Worm (Caenorhabditis elegans) whole organism, young adult: Measurements from ENCODE around the gene C56C10.9.

Source experiments
- B0019.2 ChIP-seq: fragments of 200-800 bp; sonication (Bioruptor generic); conservative IDR thresholded peaks from 2 replicates; pipeline ENCODE4 v1.3.6; 2022; ENCODE audit warnings: missing genetic modification reagents, missing genetic modification characterization, missing compliant biosample characterization
- B0035.1 ChIP-seq: sonication (generic microtip); optimal IDR thresholded peaks from 2 replicates; lab custom pipeline; 2016; ENCODE audit warnings: missing genetic modification characterization, mild to moderate bottlenecking, missing compliant biosample characterization, missing genotype, missing genetic modification reagents
- C06A6.2 ChIP-seq: fragments of 200-800 bp; sonication (Bioruptor generic); conservative IDR thresholded peaks from 2 replicates; pipeline ENCODE4 v1.3.6; 2022; ENCODE audit warnings: missing genetic modification characterization, missing compliant biosample characterization
- D2030.7 ChIP-seq: fragments of 200-800 bp; sonication (Bioruptor generic); IDR thresholded peaks from 2 replicates; pipeline ENCODE4 v1.3.6; 2022; ENCODE audit warnings: missing genetic modification reagents, missing genetic modification characterization, missing compliant biosample characterization
- F10E7.11 ChIP-seq: sonication (generic microtip); optimal IDR thresholded peaks from 2 replicates; lab custom pipeline; 2017; ENCODE audit warnings: mild to moderate bottlenecking, missing genetic modification characterization, moderate library complexity, missing compliant biosample characterization
- F57A8.1 ChIP-seq: fragments of 200-800 bp; sonication (Bioruptor generic); optimal IDR thresholded peaks from 2 replicates; lab custom pipeline; 2018; ENCODE audit warnings: mild to moderate bottlenecking, missing genetic modification characterization, moderate library complexity, missing compliant biosample characterization
- F57C9.4 ChIP-seq: sonication (generic microtip); optimal IDR thresholded peaks from 2 replicates; lab custom pipeline; 2017; ENCODE audit warnings: mild to moderate bottlenecking, missing genetic modification characterization, missing compliant biosample characterization
- K11D2.4 ChIP-seq: fragments of 200-800 bp; sonication (Bioruptor generic); IDR thresholded peaks from 2 replicates; pipeline ENCODE4 v1.3.6; 2022; ENCODE audit warnings: missing genetic modification reagents, missing genetic modification characterization, missing compliant biosample characterization
- K12H6.12 ChIP-seq: fragments of 200-800 bp; sonication (Bioruptor generic); optimal IDR thresholded peaks from 2 replicates; lab custom pipeline; 2018; ENCODE audit warnings: mild to moderate bottlenecking, missing genetic modification characterization, missing compliant biosample characterization
- T26A5.8 ChIP-seq: sonication (generic microtip); optimal IDR thresholded peaks from 2 replicates; lab custom pipeline; 2016; ENCODE audit warnings: missing genetic modification characterization, missing compliant biosample characterization
- ZK185.1 ChIP-seq: sonication (generic microtip); optimal IDR thresholded peaks from 2 replicates; lab custom pipeline; 2016; ENCODE audit warnings: mild to moderate bottlenecking, missing genetic modification characterization, missing compliant biosample characterization; ENCODE audit not compliant: poor library complexity, severe bottlenecking
- aptf-3 ChIP-seq: fragments of 200-800 bp; sonication (Bioruptor generic); IDR thresholded peaks from 2 replicates; pipeline ENCODE4 v1.3.6; 2022; ENCODE audit warnings: missing genetic modification characterization, missing compliant biosample characterization
- athp-1 ChIP-seq: sonication (generic microtip); optimal IDR thresholded peaks from 2 replicates; lab custom pipeline; 2017; ENCODE audit warnings: mild to moderate bottlenecking, missing genetic modification characterization, missing compliant biosample characterization
- bed-2 ChIP-seq: fragments of 200-800 bp; sonication (Bioruptor generic); IDR thresholded peaks from 2 replicates; pipeline ENCODE4 v1.3.6; 2022; ENCODE audit warnings: missing genetic modification reagents, missing genetic modification characterization, missing compliant biosample characterization
- cebp-1 ChIP-seq, 2 experiments: fragments of 200-800 bp in 1 of 2; sonication (Bioruptor generic) in 1 of 2; sonication (generic microtip) in 1 of 2; IDR thresholded peaks in 1 of 2; optimal IDR thresholded peaks in 1 of 2; 2 replicates each; pipeline versions ENCODE4 v1.3.6 to Lab custom; 2017 to 2022; ENCODE audit warnings: missing compliant biosample characterization in 2 of 2, missing genetic modification characterization in 2 of 2, mild to moderate bottlenecking in 1 of 2, missing genetic modification reagents in 1 of 2, moderate library complexity in 1 of 2
- die-1 ChIP-seq: sonication (generic microtip); optimal IDR thresholded peaks from 2 replicates; lab custom pipeline; 2016; ENCODE audit warnings: missing genotype, mild to moderate bottlenecking, missing genetic modification characterization, missing compliant biosample characterization
- dpl-1 ChIP-seq: fragments of 150-350 bp; optimal IDR thresholded peaks from 2 replicates; lab custom pipeline; 2014; ENCODE audit warnings: missing biosample characterization, missing genetic modification reagents, missing genetic modification characterization
- egl-18 ChIP-seq: fragments of 200-800 bp; sonication (Bioruptor generic); IDR thresholded peaks from 2 replicates; pipeline ENCODE4 v1.3.6; 2022; ENCODE audit warnings: missing genetic modification reagents, missing genetic modification characterization, missing compliant biosample characterization
- ets-4 ChIP-seq: fragments of 200-800 bp; sonication (Bioruptor generic); optimal IDR thresholded peaks from 2 replicates; lab custom pipeline; 2018; ENCODE audit warnings: mild to moderate bottlenecking, missing genetic modification characterization, missing compliant biosample characterization
- hmg-1.2 ChIP-seq: fragments of 200-800 bp; sonication (Bioruptor generic); IDR thresholded peaks from 2 replicates; pipeline ENCODE4 v1.3.6; 2022; ENCODE audit warnings: missing genetic modification reagents, missing genetic modification characterization, missing compliant biosample characterization
- lin-26 ChIP-seq: fragments of 200-800 bp; sonication (Bioruptor generic); IDR thresholded peaks from 2 replicates; pipeline ENCODE4 v1.3.6; 2022; ENCODE audit warnings: missing genetic modification reagents, missing genetic modification characterization, missing compliant biosample characterization
- lin-40 ChIP-seq: sonication (generic microtip); optimal IDR thresholded peaks from 2 replicates; lab custom pipeline; 2016; ENCODE audit warnings: missing genetic modification characterization, mild to moderate bottlenecking, missing compliant biosample characterization, missing genotype, missing genetic modification reagents
- madf-8 ChIP-seq: fragments of 200-800 bp; sonication (Bioruptor generic); conservative IDR thresholded peaks from 2 replicates; pipeline ENCODE4 v1.3.6; 2022; ENCODE audit warnings: missing genetic modification reagents, missing genetic modification characterization, missing compliant biosample characterization
- nfya-2 ChIP-seq: fragments of 200-800 bp; sonication (Bioruptor generic); IDR thresholded peaks from 2 replicates; pipeline ENCODE4 v1.3.6; 2022; ENCODE audit warnings: missing genetic modification reagents, missing genetic modification characterization, missing compliant biosample characterization
- nhr-120 ChIP-seq: fragments of 200-800 bp; sonication (Bioruptor generic); IDR thresholded peaks from 2 replicates; pipeline ENCODE4 v1.3.6; 2022; ENCODE audit warnings: missing genetic modification characterization, missing compliant biosample characterization
- nhr-179 ChIP-seq: sonication (generic microtip); optimal IDR thresholded peaks from 2 replicates; lab custom pipeline; 2016; ENCODE audit warnings: mild to moderate bottlenecking, missing genetic modification characterization, missing compliant biosample characterization
- nhr-80 ChIP-seq: sonication (generic microtip); optimal IDR thresholded peaks from 2 replicates; lab custom pipeline; 2016; ENCODE audit warnings: missing genetic modification characterization, missing compliant biosample characterization
- pbrm-1 ChIP-seq: fragments of 200-800 bp; sonication (Bioruptor generic); IDR thresholded peaks from 2 replicates; pipeline ENCODE4 v1.3.6; 2022; ENCODE audit warnings: missing genetic modification reagents, missing genetic modification characterization, missing compliant biosample characterization
- sdz-38 ChIP-seq: sonication (generic microtip); optimal IDR thresholded peaks from 2 replicates; lab custom pipeline; 2016; ENCODE audit warnings: missing genotype, missing genetic modification characterization, missing compliant biosample characterization
- snpc-1.1 ChIP-seq: sonication (generic microtip); optimal IDR thresholded peaks from 2 replicates; lab custom pipeline; 2017; ENCODE audit warnings: missing genetic modification characterization, mild to moderate bottlenecking, missing compliant biosample characterization, antibody characterized with exemption, moderate library complexity, missing genotype, missing genetic modification reagents; ENCODE audit not compliant: insufficient read depth
- xnd-1 ChIP-seq: sonication (generic microtip); optimal IDR thresholded peaks from 2 replicates; lab custom pipeline; 2016; ENCODE audit warnings: missing genotype, missing genetic modification reagents, missing genetic modification characterization, missing compliant biosample characterization
- zim-3 ChIP-seq: sonication (generic microtip); optimal IDR thresholded peaks from 2 replicates; lab custom pipeline; 2017; ENCODE audit warnings: mild to moderate bottlenecking, missing genetic modification characterization, moderate library complexity, missing compliant biosample characterization
- ztf-25 ChIP-seq: fragments of 200-800 bp; sonication (Bioruptor generic); IDR thresholded peaks from 2 replicates; pipeline ENCODE4 v1.3.6; 2022; ENCODE audit warnings: missing genetic modification reagents, missing genetic modification characterization, missing compliant biosample characterization

The C56C10.9 gene

DNA sequence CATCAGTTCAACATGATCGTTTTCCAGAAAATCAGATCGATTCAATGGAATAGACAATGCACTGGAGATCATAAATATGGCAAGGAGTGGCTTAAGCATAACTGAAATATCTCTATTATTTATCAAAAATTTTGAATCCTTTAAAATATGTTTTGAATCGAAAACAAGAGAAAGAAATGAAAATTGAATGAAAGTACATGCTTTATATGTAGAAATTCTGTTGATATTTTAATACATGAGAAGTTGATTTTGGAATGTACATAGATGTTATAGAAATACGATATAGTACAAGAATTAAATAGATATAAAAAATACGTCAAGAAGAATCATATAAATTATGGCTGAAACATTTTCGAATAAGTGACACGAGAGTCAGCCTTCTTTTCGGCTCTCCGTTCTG is at the start of gene C56C10.9:
TSS of gene C56C10.9 (minus strand) at position 101 of the 400 bp plus-strand sequence.
- no peak for TF ChIP-seq ZK185.1 (tag; lab: Kevin White, UChicago)
- TF ChIP-seq egl-18 (GFP tag; lab: Robert Waterston, UW): no peak
- TF ChIP-seq pbrm-1 (GFP tag; lab: Robert Waterston, UW): no peak
- TF ChIP-seq K12H6.12 (tag; lab: Kevin White, UChicago): no peak
- TF ChIP-seq dpl-1 (GFP tag; lab: Kevin White, UChicago): no peak
- TF ChIP-seq bed-2: no peak
- no peak for TF ChIP-seq sdz-38
- no peak for TF ChIP-seq hmg-1.2
- no peak for TF ChIP-seq ets-4 (GFP tag; lab: Kevin White, UChicago)
- no peak for TF ChIP-seq nhr-179 (tag; lab: Kevin White, UChicago)
- no peak for TF ChIP-seq B0035.1 (tag; lab: Kevin White, UChicago)
- TF ChIP-seq nfya-2 (GFP tag; lab: Robert Waterston, UW): no peak
- no peak for TF ChIP-seq F10E7.11 (tag; lab: Kevin White, UChicago)
- TF ChIP-seq K11D2.4 (GFP tag; lab: Robert Waterston, UW): no peak
- no peak for TF ChIP-seq D2030.7 (GFP tag; lab: Robert Waterston, UW)
- TF ChIP-seq, all 124 proteins: peak for 0

DNA sequence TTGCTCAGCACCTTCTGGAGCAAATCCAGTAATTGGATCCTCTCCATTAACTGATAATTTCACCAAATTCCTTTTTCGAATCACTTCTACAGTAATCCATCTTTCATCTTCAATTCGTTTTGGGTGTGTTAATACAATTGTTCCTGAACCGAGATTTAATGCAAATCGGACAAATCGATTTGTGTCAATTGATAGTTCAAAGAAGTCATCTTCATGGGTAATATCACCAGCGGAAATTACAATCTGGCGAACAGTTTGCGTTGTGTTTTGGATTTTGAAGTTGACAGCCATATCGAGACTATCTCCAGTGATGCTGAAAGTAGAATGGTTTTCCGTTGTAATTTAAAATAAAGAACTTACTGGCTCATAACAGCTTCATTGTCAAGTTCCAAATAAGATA is 45.7 kb upstream of the C56C10.9 start:
- TF ChIP-seq aptf-3 (no peak), ztf-25 (GFP tag; lab: Robert Waterston, UW) (no peak), F57C9.4 (tag; lab: Kevin White, UChicago) (no peak), lin-40 (tag; lab: Kevin White, UChicago) (no peak), zim-3 (tag; lab: Kevin White, UChicago) (no peak), B0019.2 (no peak), C06A6.2 (GFP tag; lab: Robert Waterston, UW) (no peak), dpl-1 (GFP tag; lab: Kevin White, UChicago) (no peak), lin-26 (GFP tag; lab: Robert Waterston, UW) (no peak)

ce11 chrII:6636136-6636535 is 44.0 kb upstream of the C56C10.9 start, which contains the start of gene T19D12.5:
Gene T19D12.5 (minus strand): TSS chrII:6636236.
- TF ChIP-seq cebp-1 (GFP tag; IDR thresholded peaks at IDR 0.05; lab: Robert Waterston, UW): no peak
- TF ChIP-seq cebp-1 (tag; optimal IDR thresholded peaks at IDR 0.05; lab: Kevin White, UChicago): peak; percentile 13
- TF ChIP-seq nhr-120: no peak
- TF ChIP-seq, all 124 proteins: peak for 1

DNA sequence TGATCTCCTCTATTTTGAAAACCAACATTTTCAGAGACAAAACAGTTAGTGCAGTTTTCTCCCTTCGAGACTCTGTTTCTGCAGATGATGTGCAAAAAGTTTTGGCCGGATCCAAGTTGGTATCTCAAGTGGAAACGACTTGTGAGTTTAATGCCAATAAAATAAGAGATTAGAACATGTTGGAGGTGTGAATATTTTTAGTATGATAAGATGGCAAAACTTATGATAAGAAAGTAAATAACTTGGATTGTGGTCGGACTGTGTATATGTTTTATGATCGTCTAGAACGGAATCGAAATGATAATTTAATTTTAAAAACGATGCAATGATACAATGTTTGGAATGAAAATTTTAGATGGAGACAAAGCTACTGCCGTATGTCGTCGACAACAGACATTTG is 39.8 kb upstream of the C56C10.9 start:
- no peak for TF ChIP-seq die-1
- TF ChIP-seq lin-40 (tag; lab: Kevin White, UChicago): no peak
- no peak for TF ChIP-seq B0035.1 (tag; lab: Kevin White, UChicago)
- TF ChIP-seq T26A5.8 (tag; lab: Kevin White, UChicago): no peak
- no peak for TF ChIP-seq F57A8.1 (GFP tag; lab: Kevin White, UChicago)
- TF ChIP-seq xnd-1 (tag; lab: Kevin White, UChicago): no peak
- TF ChIP-seq madf-8 (GFP tag; lab: Robert Waterston, UW): no peak
- no peak for TF ChIP-seq D2030.7 (GFP tag; lab: Robert Waterston, UW)
- TF ChIP-seq snpc-1.1 (tag; lab: Kevin White, UChicago): no peak

DNA sequence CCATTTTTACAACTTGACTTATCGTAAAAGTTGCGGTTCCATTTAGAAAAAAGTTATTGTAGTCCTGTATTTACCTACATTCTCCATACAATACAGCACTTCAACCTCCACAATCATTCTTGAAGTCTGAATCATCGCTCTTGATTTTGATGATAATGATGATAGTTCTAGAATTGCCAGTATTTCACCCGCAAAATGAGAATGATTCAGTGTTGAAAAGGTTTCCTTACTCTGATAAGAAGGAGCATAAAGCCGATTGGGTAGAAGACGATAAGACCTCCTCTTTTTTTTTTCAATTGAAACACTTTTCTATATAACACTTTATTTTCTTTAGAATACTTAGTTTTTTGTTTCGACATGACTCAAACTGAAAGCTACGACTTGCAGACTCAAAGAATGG is 38.7 kb upstream of the C56C10.9 start, which contains the start of gene T19D12.4:
TSS of gene T19D12.4 (plus strand) at position 295 of the 400 bp plus-strand sequence.
- TF ChIP-seq athp-1 (tag; lab: Kevin White, UChicago) (no peak), nhr-80 (peak; percentile 11)
